Worm (Caenorhabditis elegans) whole organism, L1 larva: ENCODE results near the gene srh-288.

Source experiments
- aly-2 ChIP-seq: fragments of 150-350 bp; optimal IDR thresholded peaks from 2 replicates; lab custom pipeline; 2014; ENCODE audit warnings: missing biosample characterization, missing genetic modification characterization
- nhr-11 ChIP-seq: fragments of 150-350 bp; optimal IDR thresholded peaks from 2 replicates; lab custom pipeline; 2014; ENCODE audit warnings: missing biosample characterization, missing genetic modification characterization
- nhr-76 ChIP-seq: sonication (generic microtip); optimal IDR thresholded peaks from 2 replicates; lab custom pipeline; 2017; ENCODE audit warnings: missing biosample characterization, missing genetic modification characterization
- nhr-77 ChIP-seq: fragments of 150-350 bp; optimal IDR thresholded peaks from 2 replicates; lab custom pipeline; 2014; ENCODE audit warnings: missing biosample characterization, missing genetic modification characterization
- tbx-2 ChIP-seq: sonication (generic microtip); optimal IDR thresholded peaks from 2 replicates; lab custom pipeline; 2016; ENCODE audit warnings: missing genetic modification characterization, missing compliant biosample characterization

DNA sequence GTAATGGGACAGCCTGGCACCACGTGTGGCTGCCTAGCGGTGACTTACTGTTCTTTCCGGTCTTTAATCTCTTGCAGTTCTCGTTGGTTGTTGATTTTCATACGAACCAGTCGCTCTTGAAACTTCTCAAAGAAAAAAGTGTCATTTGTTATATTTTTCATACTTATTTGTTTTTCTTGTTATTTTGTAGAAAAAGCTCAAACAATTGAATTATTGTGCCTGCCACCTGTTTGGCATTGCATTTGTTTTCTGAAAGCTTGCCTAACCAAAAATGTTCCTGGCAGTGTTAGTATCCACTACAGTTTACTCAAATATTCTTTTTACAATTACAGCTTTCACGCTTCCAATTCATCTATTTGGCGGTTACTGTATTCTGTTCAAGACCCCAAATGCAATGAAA, 30.5 kb downstream of the srh-288 start, which contains the start of the genes C47A10.16 and srh-283:
- no peak for TF ChIP-seq nhr-11 (tag; lab: Kevin White, UChicago)
- no peak for TF ChIP-seq nhr-77 (tag; lab: Kevin White, UChicago)
- TF ChIP-seq aly-2, result no peak
- no peak for TF ChIP-seq nhr-76 (tag; lab: Kevin White, UChicago)
- no peak for TF ChIP-seq tbx-2 (tag; lab: Kevin White, UChicago)
